Worm (Caenorhabditis elegans) whole organism, L3 larva: ENCODE results near the gene pph-2.

Experiments used
- ama-1 ChIP-seq: fragments of 150-350 bp; optimal IDR thresholded peaks from 2 replicates; lab custom pipeline; 2018
- ceh-82 ChIP-seq: fragments of 150-350 bp; optimal IDR thresholded peaks from 2 replicates; lab custom pipeline; 2014; ENCODE audit warnings: missing biosample characterization, missing genetic modification characterization
- egl-27 ChIP-seq: sonication (generic microtip); optimal IDR thresholded peaks from 4 replicates; lab custom pipeline; 2017; ENCODE audit warnings: missing biosample characterization, missing genetic modification reagents, missing genetic modification characterization
- elt-1 ChIP-seq: fragments of 150-350 bp; optimal IDR thresholded peaks from 2 replicates; lab custom pipeline; 2014; ENCODE audit warnings: missing biosample characterization, missing genetic modification characterization
- mml-1 ChIP-seq: fragments of 150-350 bp; sonication (generic microtip); optimal IDR thresholded peaks from 3 replicates; lab custom pipeline; 2014; ENCODE audit warnings: missing biosample characterization, missing genetic modification characterization
- nhr-12 ChIP-seq: fragments of 150-350 bp; optimal IDR thresholded peaks from 2 replicates; lab custom pipeline; 2014; ENCODE audit warnings: missing biosample characterization, missing genetic modification characterization
- nhr-43 ChIP-seq: sonication (generic microtip); optimal IDR thresholded peaks from 2 replicates; lab custom pipeline; 2016; ENCODE audit warnings: mild to moderate bottlenecking, missing genetic modification characterization, missing compliant biosample characterization; ENCODE audit not compliant: poor library complexity, severe bottlenecking
- nhr-76 ChIP-seq: fragments of 150-350 bp; sonication (generic microtip); optimal IDR thresholded peaks from 5 replicates; lab custom pipeline; 2014; ENCODE audit warnings: missing biosample characterization, missing genetic modification characterization
- skn-1 ChIP-seq: fragments of 150-350 bp; optimal IDR thresholded peaks from 2 replicates; lab custom pipeline; 2014; ENCODE audit warnings: missing biosample characterization, missing genetic modification characterization
- snpc-4 ChIP-seq: fragments of 150-350 bp; optimal IDR thresholded peaks from 2 replicates; lab custom pipeline; 2014; ENCODE audit warnings: missing biosample characterization, missing genetic modification characterization
- tbx-2 ChIP-seq: sonication (generic microtip); optimal IDR thresholded peaks from 2 replicates; lab custom pipeline; 2016; ENCODE audit warnings: mild to moderate bottlenecking, missing genetic modification characterization, missing compliant biosample characterization
- unc-62 ChIP-seq: fragments of 150-350 bp; sonication (generic microtip); optimal IDR thresholded peaks from 4 replicates; lab custom pipeline; 2014; ENCODE audit warnings: missing biosample characterization, missing genetic modification reagents, missing genetic modification characterization

DNA sequence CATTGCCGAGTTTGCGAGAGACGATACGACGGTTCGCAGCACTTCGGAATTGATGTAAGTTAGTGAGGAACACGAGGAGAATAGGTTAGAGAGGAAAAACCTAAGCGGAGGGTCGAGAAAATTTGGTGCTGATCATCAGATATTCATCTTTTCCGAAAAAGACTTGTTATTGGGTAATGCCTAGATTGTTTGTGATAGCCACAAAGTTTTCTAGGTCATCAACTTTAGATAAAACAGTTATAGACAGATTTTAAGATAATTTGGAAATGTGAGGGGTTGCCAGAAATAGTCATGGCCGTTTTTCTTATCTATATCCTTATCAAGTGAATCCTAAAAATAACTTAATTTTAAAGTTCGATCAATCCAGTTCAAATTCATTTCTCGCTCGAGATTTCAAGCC is 22.8 kb upstream of the pph-2 start:
- TF ChIP-seq tbx-2 (tag; lab: Kevin White, UChicago) (no peak), skn-1 (tag; lab: Kevin White, UChicago) (no peak), snpc-4 (tag; lab: Kevin White, UChicago) (no peak), egl-27 (tag; lab: Kevin White, UChicago) (no peak), unc-62 (no peak), ceh-82 (tag; lab: Kevin White, UChicago) (no peak), ama-1 (lab: Kevin White, UChicago) (no peak), elt-1 (tag; lab: Kevin White, UChicago) (peak; percentile 94), mml-1 (no peak), nhr-43 (tag; lab: Kevin White, UChicago) (peak; percentile 78), nhr-12 (no peak), nhr-76 (tag; lab: Kevin White, UChicago) (no peak)
